Fruit fly (Drosophila melanogaster): ENCODE results near the gene Bcs1.

Bcs1 gene

DNA sequence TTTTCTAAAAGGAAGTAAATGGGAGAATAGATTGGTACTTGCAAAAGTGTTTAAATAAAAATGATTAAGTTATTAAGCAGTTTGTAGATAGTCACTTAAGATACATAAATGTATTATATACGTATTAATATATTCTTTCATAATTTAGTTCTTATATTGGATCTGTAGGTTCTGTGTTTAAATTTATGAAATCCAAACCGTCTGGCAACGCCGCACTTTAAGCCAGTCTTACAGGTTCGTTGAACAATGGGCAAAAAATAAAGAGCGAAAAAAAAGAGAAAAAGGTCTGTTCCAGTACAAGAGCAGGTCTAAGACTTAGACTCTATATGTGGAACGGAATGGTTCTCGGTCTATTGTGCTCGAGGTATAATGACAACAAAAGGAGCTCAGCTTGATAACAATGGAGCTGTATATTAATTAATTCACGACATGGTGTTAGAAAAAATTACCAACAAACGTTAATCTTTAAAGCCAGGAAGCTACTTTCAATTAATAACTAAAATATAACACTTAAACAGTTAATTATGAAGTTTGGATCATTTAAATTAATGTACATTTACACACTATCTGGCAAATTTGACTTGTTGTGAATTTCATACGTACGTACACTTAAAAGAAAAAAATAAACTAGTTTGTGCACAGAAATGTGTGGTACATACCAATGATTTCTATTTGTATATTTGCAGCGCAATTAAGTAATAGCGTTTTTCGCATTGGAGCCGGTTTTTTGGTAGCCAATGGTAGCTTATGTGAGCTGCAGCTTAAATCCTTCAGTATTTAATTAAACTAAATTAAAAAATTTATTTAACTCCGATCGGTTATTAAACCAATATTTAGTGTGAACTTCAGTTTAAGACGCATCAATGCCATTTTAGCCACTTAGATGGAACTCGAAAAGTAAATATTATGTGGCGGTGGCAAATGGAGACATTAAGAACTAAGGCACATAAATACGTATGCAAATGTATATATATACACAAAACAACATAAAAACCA is 13.4 kb upstream of the Bcs1 start, which contains the start of gene CG5731:
Gene CG5731, minus strand, starts transcription at position 946 of the 996 bp plus-strand sequence.
- no peak for TF ChIP-seq Dfd (GFP tag; optimal IDR thresholded peaks at IDR 0.05)
- no peak for TF ChIP-seq fru (GFP tag; optimal IDR thresholded peaks at IDR 0.05)
- no peak for TF ChIP-seq dmrt93B (GFP tag; optimal IDR thresholded peaks at IDR 0.05)
- no peak for TF ChIP-seq h (GFP tag; optimal IDR thresholded peaks at IDR 0.05)
- no peak for TF ChIP-seq dl (GFP tag; optimal IDR thresholded peaks at IDR 0.05; ENCODE audit: insufficient read depth in 1 of 2, partially characterized antibody in 2 of 2)
- TF ChIP-seq Vsx2 (GFP tag; optimal IDR thresholded peaks at IDR 0.05; ENCODE audit: partially characterized antibody): no peak
- no peak for TF ChIP-seq CG9705 (GFP tag; optimal IDR thresholded peaks at IDR 0.05)

DNA sequence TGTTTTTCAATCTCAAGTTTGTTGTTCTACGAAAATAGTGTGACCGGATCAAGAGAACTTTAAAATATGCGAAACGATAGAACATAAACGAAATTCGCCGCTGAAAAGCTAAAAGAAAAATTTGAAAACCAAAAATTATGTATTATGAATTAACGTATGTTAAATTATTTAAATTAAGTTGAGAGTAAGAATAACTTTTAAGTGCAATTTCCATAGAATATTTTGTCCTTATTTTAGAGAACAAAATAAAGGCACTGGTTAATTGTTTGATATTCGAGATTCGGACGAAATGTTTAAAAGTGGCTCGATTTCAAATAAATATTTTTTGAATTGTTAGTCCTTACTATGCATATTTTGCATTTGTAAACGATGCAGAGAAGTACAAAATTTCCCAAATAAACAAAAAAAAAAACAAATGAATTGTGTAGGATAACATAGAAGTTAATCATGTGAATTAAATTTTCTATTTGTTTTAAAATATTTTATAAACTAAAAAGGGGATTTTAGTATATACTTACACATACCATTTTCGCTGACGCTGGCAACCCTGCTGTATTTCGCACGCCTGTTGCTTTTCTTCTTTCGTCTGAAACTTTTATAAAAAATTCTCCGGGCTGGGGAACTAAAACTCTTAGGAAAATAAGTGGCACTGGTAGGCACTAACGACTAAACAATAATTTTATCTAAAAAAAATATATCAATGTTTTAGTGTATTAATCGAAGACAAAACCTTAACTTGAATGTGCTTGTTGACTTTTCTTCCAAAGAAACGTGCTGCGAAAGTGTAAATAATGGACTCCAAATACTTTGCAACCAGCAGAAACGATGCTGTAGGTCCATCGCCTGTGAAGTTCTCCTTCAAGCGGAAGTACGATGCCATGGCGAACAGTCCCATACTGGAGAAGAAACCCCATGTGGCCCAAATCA is 11.6 kb upstream of the Bcs1 start, which contains the start of the genes CG5727 and ath:
Gene CG5727, minus strand, starts transcription at position 51 of the 927 bp plus-strand sequence.
Gene ath, plus strand, starts transcription at position 513 of the 927 bp plus-strand sequence.
- TF ChIP-seq Jra (GFP tag; optimal IDR thresholded peaks at IDR 0.05) (no peak), dmrt93B (GFP tag; optimal IDR thresholded peaks at IDR 0.05) (no peak), sv (GFP tag; optimal IDR thresholded peaks at IDR 0.05) (no peak), brk (GFP tag; optimal IDR thresholded peaks at IDR 0.05) (peak; percentile 1), jim (GFP tag; optimal IDR thresholded peaks at IDR 0.05) (no peak), Hnf4 (GFP tag; optimal IDR thresholded peaks at IDR 0.05) (peak; percentile 1), OdsH (GFP tag; optimal IDR thresholded peaks at IDR 0.05) (no peak), fru (GFP tag; optimal IDR thresholded peaks at IDR 0.05) (no peak), CrebA (GFP tag; optimal IDR thresholded peaks at IDR 0.05; ENCODE audit: borderline replicate concordance) (no peak), CG9705 (GFP tag; optimal IDR thresholded peaks at IDR 0.05) (no peak), CG32264 (GFP tag; optimal IDR thresholded peaks at IDR 0.05) (no peak), foxo (GFP tag; optimal IDR thresholded peaks at IDR 0.05) (no peak), woc (GFP tag; optimal IDR thresholded peaks at IDR 0.05) (peak; percentile 50), GATAd (GFP tag; optimal IDR thresholded peaks at IDR 0.05) (no peak), ey (GFP tag; optimal IDR thresholded peaks at IDR 0.05) (no peak), h (GFP tag; optimal IDR thresholded peaks at IDR 0.05) (no peak), psq (GFP tag; optimal IDR thresholded peaks at IDR 0.05) (peak; percentile 44), dsf (GFP tag; optimal IDR thresholded peaks at IDR 0.05; ENCODE audit: borderline replicate concordance) (no peak), Rel (GFP tag; optimal IDR thresholded peaks at IDR 0.05) (no peak), Rel (tag; optimal IDR thresholded peaks at IDR 0.05) (peak; percentile 33)

DNA sequence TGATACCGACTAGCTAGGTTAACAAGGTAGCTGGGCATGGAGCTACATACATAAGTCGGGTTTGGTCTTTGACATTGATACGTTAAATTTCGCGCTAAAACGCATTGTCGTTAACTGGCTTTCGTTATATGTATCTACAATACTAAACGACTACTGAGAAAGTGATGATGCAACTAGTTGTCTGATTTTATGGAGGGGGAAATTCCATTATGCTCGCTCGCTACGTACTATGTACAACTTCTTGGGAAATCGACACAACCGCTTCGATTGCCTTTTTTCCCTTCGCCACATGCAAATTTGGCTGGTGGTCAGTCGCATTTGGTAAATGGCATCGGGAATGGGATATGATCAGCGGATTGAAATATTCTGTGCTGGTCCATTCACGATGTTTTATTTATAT is 2.4 kb upstream of the Bcs1 start:
- TF ChIP-seq Dif (GFP tag; optimal IDR thresholded peaks at IDR 0.05; ENCODE audit: partially characterized antibody) (no peak), dmrt93B (GFP tag; optimal IDR thresholded peaks at IDR 0.05) (no peak), Vsx2 (GFP tag; optimal IDR thresholded peaks at IDR 0.05; ENCODE audit: partially characterized antibody) (no peak), br (GFP tag; optimal IDR thresholded peaks at IDR 0.05) (no peak)

DNA sequence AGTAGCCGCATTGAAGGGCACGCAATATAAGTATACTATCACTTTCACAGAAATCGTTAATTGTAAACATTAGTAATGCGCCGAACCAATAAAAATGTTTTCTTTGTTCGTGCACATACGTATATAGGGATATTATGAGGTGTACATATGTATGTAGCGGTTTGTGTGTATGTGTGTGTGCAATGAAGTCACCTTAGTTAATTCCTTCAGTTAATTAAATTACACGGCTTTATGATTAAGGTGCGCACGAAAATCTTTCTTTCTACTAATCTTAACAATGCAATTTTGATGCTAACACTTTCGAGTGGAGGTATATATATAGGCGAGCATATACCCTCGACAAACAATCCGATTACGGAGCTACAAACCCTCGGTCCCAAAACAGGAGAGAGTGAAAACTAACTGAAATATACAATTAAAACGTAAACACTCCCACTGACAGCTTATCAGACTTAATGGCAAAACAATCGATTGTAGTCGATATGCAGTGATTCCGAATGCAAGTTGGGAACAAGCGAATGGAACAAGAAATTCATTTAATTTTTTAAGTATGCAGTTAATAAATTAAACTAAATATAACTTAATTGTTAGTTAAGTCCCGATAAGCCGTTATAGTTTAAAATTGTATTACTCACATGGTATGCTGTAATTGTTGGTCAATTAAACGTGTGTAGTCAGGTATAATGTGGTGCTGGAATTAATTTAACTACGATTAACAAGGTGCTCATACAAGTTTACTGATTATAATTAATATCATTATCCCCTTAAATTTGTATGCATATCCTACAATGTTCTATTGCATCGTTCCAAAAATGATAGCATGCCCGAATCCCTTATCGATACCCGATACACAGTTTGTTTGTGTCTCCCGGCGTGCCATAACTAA is 1.7 kb upstream of the Bcs1 start, which contains the start of the genes Npc1a and Prosalpha6:
Gene Npc1a, minus strand, starts transcription at position 716 of the 886 bp plus-strand sequence.
Gene Prosalpha6, plus strand, starts transcription at position 851 of the 886 bp plus-strand sequence.
- no peak for TF ChIP-seq rgr (GFP tag; optimal IDR thresholded peaks at IDR 0.05)
- no peak for TF ChIP-seq GATAd (GFP tag; optimal IDR thresholded peaks at IDR 0.05)
- peak; percentile 88 for TF ChIP-seq woc (GFP tag; optimal IDR thresholded peaks at IDR 0.05)
- no peak for TF ChIP-seq CrebA (GFP tag; optimal IDR thresholded peaks at IDR 0.05; ENCODE audit: borderline replicate concordance)
- TF ChIP-seq dmrt93B (GFP tag; optimal IDR thresholded peaks at IDR 0.05): no peak
- TF ChIP-seq OdsH (GFP tag; optimal IDR thresholded peaks at IDR 0.05): no peak
- no peak for TF ChIP-seq brk (GFP tag; optimal IDR thresholded peaks at IDR 0.05)
- TF ChIP-seq psq (GFP tag; optimal IDR thresholded peaks at IDR 0.05): no peak
- no peak for TF ChIP-seq N (GFP tag; optimal IDR thresholded peaks at IDR 0.05)
- TF ChIP-seq h (GFP tag; optimal IDR thresholded peaks at IDR 0.05): no peak
- no peak for TF ChIP-seq dsf (GFP tag; optimal IDR thresholded peaks at IDR 0.05; ENCODE audit: borderline replicate concordance)
- peak; percentile 14 for TF ChIP-seq Myc (optimal IDR thresholded peaks at IDR 0.05)
- TF ChIP-seq CG9705 (GFP tag; optimal IDR thresholded peaks at IDR 0.05): no peak
- no peak for TF ChIP-seq foxo (GFP tag; optimal IDR thresholded peaks at IDR 0.05)
- no peak for TF ChIP-seq lola (GFP tag; optimal IDR thresholded peaks at IDR 0.05)
- no peak for TF ChIP-seq Jra (GFP tag; optimal IDR thresholded peaks at IDR 0.05)
- TF ChIP-seq ey (GFP tag; optimal IDR thresholded peaks at IDR 0.05): peak; percentile 19
- no peak for TF ChIP-seq sage (GFP tag; optimal IDR thresholded peaks at IDR 0.05)
- TF ChIP-seq Rel (GFP tag; optimal IDR thresholded peaks at IDR 0.05): no peak
- TF ChIP-seq Rel (tag; optimal IDR thresholded peaks at IDR 0.05): no peak
- TF ChIP-seq CG32264 (GFP tag; optimal IDR thresholded peaks at IDR 0.05): no peak
- TF ChIP-seq Hnf4 (GFP tag; optimal IDR thresholded peaks at IDR 0.05): peak; percentile 19
- peak; percentile 44 for TF ChIP-seq sv (GFP tag; optimal IDR thresholded peaks at IDR 0.05)
- TF ChIP-seq pan (optimal IDR thresholded peaks at IDR 0.05): no peak
- TF ChIP-seq Abd-B (GFP tag; optimal IDR thresholded peaks at IDR 0.05): no peak
- no peak for TF ChIP-seq Mio (GFP tag; optimal IDR thresholded peaks at IDR 0.05)
- TF ChIP-seq Sp1 (GFP tag; optimal IDR thresholded peaks at IDR 0.05): no peak
- TF ChIP-seq Vsx2 (GFP tag; optimal IDR thresholded peaks at IDR 0.05; ENCODE audit: partially characterized antibody): no peak

Measured in whole organism, wandering third instar larva.